Fruit fly (Drosophila melanogaster) whole organism: ENCODE data around the gene IFT43.

Experiments used
- CG8478 ChIP-seq: fragments of >200 bp; optimal IDR thresholded peaks from 2 replicates; lab custom pipeline; 2018; ENCODE audit warnings: inconsistent platforms
- Dll ChIP-seq: fragments of >200 bp; optimal IDR thresholded peaks from 2 replicates; lab custom pipeline; 2017
- EcR ChIP-seq, 2 experiments: fragments of >200 bp; optimal IDR thresholded peaks; 2 replicates each; lab custom pipeline; 2017; ENCODE audit warnings: missing biosample characterization in 2 of 2, missing genetic modification characterization in 2 of 2, missing genetic modification reagents in 2 of 2
- pan ChIP-seq: fragments of >200 bp; optimal IDR thresholded peaks from 2 replicates; lab custom pipeline; 2017
- psq ChIP-seq: fragments of >200 bp; optimal IDR thresholded peaks from 2 replicates; lab custom pipeline; 2017
- usp ChIP-seq: fragments of >200 bp; optimal IDR thresholded peaks from 2 replicates; lab custom pipeline; 2017; ENCODE audit warnings: missing biosample characterization, missing genetic modification characterization, mixed read lengths

The IFT43 gene

DNA sequence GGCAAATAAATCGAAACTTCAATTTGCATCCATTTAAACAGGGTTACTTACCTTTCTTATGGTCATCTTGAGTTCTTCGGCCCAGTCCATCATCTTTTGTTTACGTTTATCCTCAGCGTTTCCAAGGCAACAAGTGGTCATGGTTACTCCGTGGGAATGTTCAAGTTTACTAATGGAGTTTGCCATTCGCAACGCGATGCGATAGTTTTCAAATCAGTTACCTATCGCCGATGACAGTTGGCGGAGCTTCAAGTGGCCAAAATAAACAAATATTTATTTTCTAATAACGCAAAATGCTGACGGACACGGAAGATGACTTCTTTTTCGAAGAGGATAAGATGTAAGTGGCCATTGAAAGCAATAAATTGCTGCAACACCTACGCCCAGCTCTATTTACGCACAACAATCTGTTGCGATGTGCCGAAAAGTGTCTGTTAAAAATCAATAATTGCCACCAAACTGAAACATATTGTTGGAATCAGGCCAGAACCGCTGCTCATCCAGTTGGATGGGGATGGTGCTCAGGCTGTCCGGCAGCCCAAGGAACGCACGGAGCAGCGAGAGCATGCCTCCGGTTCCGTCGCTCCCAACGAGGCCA is at the start of gene IFT43, which contains the start of gene PICK1:
Gene IFT43, minus strand, starts transcription at position 166 of the 598 bp plus-strand sequence.
Gene PICK1, plus strand, starts transcription at position 211 of the 598 bp plus-strand sequence.
- no peak for TF ChIP-seq CG8478 (lab: Kevin White, UChicago)
- TF ChIP-seq usp = no peak
- TF ChIP-seq psq (lab: Kevin White, UChicago) = no peak
- no peak for TF ChIP-seq Dll (lab: Kevin White, UChicago)
- no peak for TF ChIP-seq EcR (GFP tag; optimal IDR thresholded peaks at IDR 0.05; lab: Kevin White, UChicago)
- no peak for TF ChIP-seq pan

DNA sequence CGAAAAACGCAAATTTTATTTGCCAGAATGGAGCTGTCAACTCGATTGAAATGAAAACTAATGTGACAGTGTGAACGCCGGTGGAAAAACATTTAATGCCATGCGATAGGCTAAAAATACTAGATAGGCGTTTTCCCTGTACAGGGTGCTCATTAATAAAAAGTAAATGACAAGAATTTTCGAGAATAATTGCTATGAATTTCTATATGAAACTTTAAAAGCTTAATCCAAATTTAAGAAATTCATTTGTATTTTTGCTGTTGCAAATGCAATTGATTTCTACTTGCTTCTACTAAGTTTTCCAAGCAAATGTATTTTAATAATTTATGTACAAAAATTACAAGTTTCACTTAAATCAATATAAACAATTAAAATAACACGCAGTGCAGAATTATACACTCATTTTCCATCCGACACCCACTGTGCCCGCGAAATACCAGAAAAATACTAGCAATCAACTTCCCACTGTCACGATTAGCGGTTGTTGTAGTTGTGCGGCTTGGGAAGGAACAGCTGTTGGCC is 27.1 kb upstream of the IFT43 start, which contains the start of gene Pih1D1:
Gene Pih1D1, minus strand, starts transcription at position 50 of the 522 bp plus-strand sequence.
- TF ChIP-seq pan (no peak), EcR (GFP tag; optimal IDR thresholded peaks at IDR 0.05; lab: Kevin White, UChicago) (no peak), psq (lab: Kevin White, UChicago) (no peak), usp (no peak), CG8478 (lab: Kevin White, UChicago) (no peak), Dll (lab: Kevin White, UChicago) (no peak)

DNA sequence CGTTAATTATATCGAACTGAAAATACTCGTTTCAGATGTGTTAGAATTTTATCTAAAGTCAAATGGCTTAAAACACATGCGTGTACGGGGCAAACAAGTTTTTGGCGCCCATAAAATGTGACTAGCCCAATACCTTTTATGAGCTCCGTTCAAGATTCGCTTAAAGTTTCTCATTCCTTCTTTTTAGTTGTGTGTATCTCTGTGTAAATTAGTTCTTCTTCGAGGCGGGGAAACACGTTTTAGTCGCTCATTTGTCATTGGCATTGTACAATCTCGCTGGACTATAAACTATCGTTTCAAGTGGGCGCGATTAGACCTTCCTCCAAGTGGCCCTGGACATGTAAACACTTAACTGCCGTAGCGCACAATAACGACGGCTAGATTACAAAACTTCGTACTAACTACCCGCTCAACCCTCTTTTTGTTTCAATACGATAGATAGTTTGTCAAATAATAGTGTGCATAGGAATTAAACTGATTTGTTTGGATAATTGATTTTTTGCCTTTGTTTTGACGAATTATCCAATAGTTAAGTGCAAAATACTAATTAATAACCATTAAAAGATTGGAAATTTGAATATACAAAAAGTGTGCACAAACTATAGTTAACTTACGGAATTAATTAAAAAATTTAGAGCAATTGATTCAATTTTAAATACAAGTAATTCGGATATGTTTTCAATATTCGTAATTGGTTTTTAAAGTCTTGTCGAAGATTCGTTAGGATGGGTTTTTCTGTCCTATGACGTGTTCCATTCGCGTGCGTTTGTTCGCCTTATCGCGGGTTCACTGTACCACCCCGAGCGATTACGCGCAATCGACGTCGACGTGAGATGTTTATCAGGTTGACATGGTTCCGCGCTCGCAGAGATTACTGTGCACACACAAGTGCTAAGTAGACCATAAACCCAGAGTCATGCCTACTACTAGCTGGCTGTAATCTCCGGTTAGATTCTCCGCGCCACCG is 25.9 kb upstream of the IFT43 start:
- no peak for TF ChIP-seq usp
- TF ChIP-seq EcR (GFP tag; optimal IDR thresholded peaks at IDR 0.05; lab: Kevin White, UChicago) = no peak

DNA sequence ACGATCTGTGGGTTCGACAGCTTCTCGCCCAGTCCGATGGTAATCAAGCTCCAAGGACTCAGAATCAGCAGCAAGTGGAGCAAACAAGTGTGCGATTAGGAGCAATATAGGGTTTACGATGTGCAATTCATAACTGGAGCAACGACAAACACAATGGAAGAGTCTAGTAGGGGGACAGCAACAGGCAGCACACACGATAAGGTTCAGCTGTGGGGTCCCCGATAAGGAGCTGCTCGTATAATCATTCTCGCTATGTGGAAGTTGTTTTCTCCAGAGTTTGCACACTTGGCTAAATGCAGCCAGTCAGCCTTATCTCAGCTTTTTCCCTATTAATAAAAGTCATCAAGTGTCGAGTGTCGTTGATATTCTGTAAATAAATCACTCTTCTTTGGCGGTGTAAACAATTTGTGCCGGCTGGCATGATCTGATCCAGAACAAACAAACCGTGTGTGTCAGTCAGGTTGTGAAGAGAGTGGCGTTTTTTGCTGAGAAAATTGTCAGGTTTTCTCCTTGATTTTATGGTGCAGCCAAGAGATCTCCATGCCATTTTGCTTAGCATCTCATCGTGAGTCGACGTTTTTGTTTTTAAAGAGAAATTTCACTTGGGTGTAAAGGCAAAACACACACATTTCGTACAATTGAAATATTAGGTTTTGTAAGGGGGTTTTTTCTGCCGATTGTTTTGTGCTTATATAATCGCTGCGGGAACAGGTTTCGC is 25.1 kb upstream of the IFT43 start:
- no peak for TF ChIP-seq pan
- TF ChIP-seq psq (lab: Kevin White, UChicago) = no peak
- no peak for TF ChIP-seq usp
- no peak for TF ChIP-seq CG8478 (lab: Kevin White, UChicago)
- TF ChIP-seq Dll (lab: Kevin White, UChicago) = no peak
- TF ChIP-seq EcR (GFP tag; optimal IDR thresholded peaks at IDR 0.05; lab: Kevin White, UChicago) = no peak

DNA sequence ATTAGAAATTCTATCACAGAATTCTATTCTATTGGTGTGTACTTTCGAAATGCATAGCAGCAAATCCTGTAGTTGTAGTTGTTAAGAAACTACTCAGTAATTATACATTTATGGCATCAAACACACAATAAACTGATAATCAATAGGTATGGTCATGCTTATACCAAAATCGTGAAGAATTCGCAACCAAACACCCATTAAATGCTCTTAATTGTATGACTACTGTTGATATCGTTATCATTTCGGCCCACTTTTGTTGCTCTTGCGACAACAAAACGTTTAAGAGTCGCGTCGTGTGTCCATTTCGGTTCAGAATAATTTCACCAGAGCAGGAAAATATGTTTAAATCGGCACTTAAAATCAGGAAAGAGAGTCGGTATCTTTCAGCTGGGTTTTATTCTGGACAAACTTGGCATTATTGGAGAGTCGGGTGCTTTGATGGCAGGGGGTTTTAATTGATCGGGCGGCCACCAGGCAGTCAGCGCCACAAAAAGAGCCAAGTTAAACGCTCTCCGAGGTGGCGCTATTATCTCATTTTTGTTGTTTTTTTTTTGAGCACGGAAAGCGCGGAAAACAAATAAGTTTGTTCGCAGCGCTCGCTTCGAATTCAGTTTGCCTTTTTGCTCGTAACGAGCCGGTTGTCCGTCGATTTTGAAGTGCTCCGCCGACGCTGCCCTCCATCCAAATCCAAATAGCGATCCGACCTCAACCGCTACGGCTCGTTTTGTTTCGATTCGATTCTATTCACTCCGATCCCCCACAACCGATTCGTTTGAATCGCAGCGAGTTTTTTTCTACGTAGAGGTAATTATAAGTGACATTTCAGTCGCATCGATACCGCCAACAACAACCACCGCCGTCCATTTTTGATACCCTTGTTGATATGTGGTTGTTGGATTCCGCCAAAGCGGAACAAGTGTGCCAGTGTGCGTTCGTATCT is 23.9 kb upstream of the IFT43 start, which contains the start of gene MRP:
Gene MRP, plus strand, starts transcription at position 609 of the 940 bp plus-strand sequence.
- TF ChIP-seq EcR (GFP tag; optimal IDR thresholded peaks at IDR 0.05; lab: Kevin White, UChicago) = no peak
- no peak for TF ChIP-seq usp
- TF ChIP-seq Dll (lab: Kevin White, UChicago) = no peak
- no peak for TF ChIP-seq psq (lab: Kevin White, UChicago)
- no peak for TF ChIP-seq CG8478 (lab: Kevin White, UChicago)
- no peak for TF ChIP-seq pan

DNA sequence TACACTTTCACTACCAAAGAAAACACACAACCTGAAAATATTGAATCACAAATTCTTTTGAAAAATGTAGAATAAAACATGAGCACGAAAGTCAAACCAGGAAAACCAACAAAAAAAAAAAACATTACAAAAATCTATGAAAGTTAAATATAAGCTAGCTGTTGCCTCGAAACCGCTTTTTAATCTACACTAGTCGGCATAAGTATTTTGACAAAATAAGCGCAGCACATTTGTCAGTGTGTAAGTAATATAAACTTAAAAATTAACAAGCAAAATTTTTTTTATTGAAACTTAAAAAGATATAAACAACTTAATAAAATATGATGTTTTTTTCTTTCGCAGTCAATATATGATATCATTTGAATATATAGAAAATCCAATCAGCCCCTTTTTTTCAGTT is 18.1 kb upstream of the IFT43 start, which contains the start of gene CG5787:
Gene CG5787, minus strand, starts transcription at position 101 of the 400 bp plus-strand sequence.
- TF ChIP-seq Dll (lab: Kevin White, UChicago) = no peak
- TF ChIP-seq CG8478 (lab: Kevin White, UChicago) = no peak
- TF ChIP-seq psq (lab: Kevin White, UChicago) = no peak
- TF ChIP-seq EcR (GFP tag; optimal IDR thresholded peaks at IDR 0.05; lab: Kevin White, UChicago) = no peak
- TF ChIP-seq usp = no peak
- no peak for TF ChIP-seq pan

DNA sequence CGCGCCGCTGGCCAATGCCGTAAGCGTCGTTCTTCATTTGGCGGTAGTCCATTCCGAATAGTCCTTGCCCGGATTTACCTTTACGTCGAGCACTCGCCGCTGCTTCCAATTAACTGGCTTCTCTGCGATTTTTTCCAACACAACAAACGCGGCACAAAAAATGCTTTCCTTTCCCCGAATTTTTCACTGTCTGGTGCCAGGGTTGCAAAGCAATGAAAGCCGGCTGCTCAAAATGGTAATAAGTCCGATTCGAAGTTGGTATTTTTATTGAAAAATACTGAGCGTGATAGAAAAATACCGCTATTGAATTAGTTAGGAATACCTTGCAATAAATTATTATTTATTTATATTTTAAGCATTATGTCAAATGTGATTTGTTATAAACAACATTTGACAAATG is 17.5 kb upstream of the IFT43 start:
- TF ChIP-seq pan (no peak), usp (no peak)

DNA sequence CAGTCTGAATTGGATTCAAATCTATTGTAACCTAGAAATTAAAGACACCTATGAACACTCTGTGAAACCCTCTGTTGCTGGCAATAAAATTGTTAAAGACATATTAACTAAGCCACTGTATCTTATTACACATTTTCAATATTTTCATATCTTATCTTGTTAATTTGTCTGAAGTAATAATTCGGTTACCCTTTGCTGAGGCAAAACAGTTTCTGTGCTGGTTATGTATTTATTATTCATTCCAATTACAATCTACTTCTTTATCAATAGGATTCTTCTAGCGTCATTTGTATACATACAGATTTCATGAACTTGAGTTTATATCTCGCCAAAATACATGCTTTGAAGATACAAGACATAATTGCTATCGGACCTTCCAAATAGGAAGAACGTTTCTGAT is 13.8 kb upstream of the IFT43 start:
- TF ChIP-seq EcR (GFP tag; optimal IDR thresholded peaks at IDR 0.05; lab: Kevin White, UChicago) (no peak), CG8478 (lab: Kevin White, UChicago) (no peak), pan (no peak), psq (lab: Kevin White, UChicago) (no peak), Dll (lab: Kevin White, UChicago) (no peak), usp (no peak)

DNA sequence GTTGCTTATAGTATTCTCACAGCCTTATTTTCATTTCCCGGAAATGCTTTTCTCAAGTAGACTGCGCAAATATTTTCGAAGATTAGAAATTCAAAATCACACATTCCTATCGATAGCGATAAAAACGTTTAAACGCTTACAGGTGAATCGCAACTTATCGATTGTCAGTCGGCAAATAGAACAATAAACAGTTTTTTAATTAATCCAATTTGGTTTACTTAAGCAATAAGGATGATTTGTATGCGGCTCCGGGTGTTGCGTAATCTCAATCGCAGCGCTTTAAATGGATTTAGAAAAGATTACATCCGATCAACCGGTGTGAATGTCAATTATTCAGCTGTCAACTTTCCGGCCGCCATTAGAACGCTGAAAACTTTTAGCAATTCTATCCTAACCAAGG is 12.8 kb upstream of the IFT43 start, which contains the start of the genes CG6180 and CG15484:
Gene CG6180, plus strand, starts transcription at position 122 of the 400 bp plus-strand sequence.
Gene CG15484, minus strand, starts transcription at position 172 of the 400 bp plus-strand sequence.
- TF ChIP-seq psq (lab: Kevin White, UChicago) (no peak), CG8478 (lab: Kevin White, UChicago) (no peak), pan (no peak), usp (no peak), Dll (lab: Kevin White, UChicago) (no peak), EcR (GFP tag; optimal IDR thresholded peaks at IDR 0.05; lab: Kevin White, UChicago) (no peak)

DNA sequence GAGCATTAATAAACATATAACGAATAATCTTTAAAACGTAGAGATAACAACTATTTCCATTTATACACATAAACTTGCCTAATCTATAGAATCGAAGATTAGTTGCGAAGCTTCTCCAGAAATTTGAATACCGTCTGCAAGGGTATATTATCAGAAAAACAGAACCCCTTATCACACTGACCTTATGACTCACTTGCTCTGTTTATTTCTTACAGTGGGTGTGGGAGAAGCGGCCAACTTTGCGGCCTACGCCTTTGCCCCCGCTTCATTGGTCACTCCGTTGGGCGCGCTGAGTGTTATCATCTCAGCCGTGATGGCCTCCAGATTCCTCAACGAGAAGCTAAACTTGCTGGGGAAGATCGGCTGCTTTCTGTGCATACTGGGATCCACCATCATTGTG is 10.6 kb upstream of the IFT43 start:
- no peak for TF ChIP-seq EcR (GFP tag; optimal IDR thresholded peaks at IDR 0.05; lab: Kevin White, UChicago)
- no peak for TF ChIP-seq usp
- no peak for TF ChIP-seq CG8478 (lab: Kevin White, UChicago)
- TF ChIP-seq psq (lab: Kevin White, UChicago) = no peak
